Fruit fly (Drosophila melanogaster): ENCODE measurements around the gene AP-1gamma.

AP-1gamma gene

DNA sequence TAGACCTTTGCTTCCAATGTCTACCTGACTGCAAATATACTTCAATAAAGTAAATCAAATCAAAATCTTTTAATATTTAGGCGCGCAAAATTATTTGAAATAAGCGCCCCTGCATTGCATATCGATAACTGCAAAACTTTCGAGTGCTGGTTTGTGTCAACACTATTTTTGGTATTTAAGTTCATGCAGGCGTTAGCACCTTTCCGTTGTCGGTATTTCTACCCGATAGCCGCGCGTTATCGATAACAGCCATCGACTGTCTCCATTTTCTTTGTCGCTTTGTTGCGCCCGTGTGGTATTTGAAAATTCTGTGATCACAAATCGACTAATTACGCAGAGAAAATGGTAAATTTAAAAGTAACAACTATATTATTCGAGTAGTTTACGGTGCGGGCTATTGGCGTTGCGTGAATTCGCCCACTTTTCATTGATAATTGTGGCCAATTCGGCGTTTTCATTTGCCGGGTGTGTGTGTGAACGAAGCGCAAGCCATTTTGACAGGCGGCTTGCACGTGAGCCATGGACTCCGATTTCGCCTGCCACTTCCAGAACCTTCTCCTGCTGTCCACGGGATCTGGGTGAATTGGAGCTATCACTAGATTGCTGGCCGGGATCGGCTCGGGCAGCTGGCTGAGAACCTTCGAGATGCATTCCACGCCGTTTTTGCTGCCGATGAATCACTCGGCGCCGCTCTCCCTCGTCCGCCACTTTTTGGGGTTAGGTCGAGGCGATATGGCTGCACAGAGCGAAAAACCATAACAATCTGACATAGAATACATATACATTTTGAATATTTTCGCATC, 19.0 kb upstream of the AP-1gamma start, which contains the start of gene CCT2:
Gene CCT2, plus strand, starts transcription at position 260 of the 803 bp plus-strand sequence.
- TF ChIP-seq inv (GFP tag; IDR thresholded peaks at IDR 0.05; ENCODE audit: partially characterized antibody) (0 out of 2 replicates have a peak, but pooled peaks have one; percentile 30), HmgD (GFP tag; optimal IDR thresholded peaks at IDR 0.05) (peak; percentile 41), CG16813 (GFP tag; IDR thresholded peaks at IDR 0.05; ENCODE audit: partially characterized antibody) (peak; percentile 63; the same call in 2 of the 3 replicates), CG5953 (GFP tag; IDR thresholded peaks at IDR 0.05) (no peak), Opbp (GFP tag; IDR thresholded peaks at IDR 0.05; ENCODE audit: partially characterized antibody) (peak; percentile 73), yki (optimal IDR thresholded peaks at IDR 0.05) (no peak), CG7963 (GFP tag; IDR thresholded peaks at IDR 0.05; ENCODE audit: partially characterized antibody) (peak; percentile 38; the same call in 1 of the 3 replicates), gfzf (GFP tag; optimal IDR thresholded peaks at IDR 0.05) (peak; percentile 93), BEAF-32 (GFP tag; optimal IDR thresholded peaks at IDR 0.05) (peak; percentile 69), E2f2 (GFP tag; IDR thresholded peaks at IDR 0.05) (peak; percentile 97), Stat92E (GFP tag; optimal IDR thresholded peaks at IDR 0.05) (no peak), CG11560 (tag; IDR thresholded peaks at IDR 0.05) (peak; percentile 57; the same call in 2 of the 3 replicates), chinmo (GFP tag; IDR thresholded peaks at IDR 0.05; ENCODE audit: partially characterized antibody) (peak; percentile 62; the same call in 1 of the 4 replicates), ato (GFP tag; IDR thresholded peaks at IDR 0.05; ENCODE audit: partially characterized antibody) (peak; percentile 56; the same call in 1 of the 2 replicates), pzg (GFP tag; optimal IDR thresholded peaks at IDR 0.05) (peak; percentile 94), CG17829 (tag; optimal IDR thresholded peaks at IDR 0.05) (peak; percentile 27), Lhr (GFP tag; optimal IDR thresholded peaks at IDR 0.05) (peak; percentile 30), CG2712 (tag; optimal IDR thresholded peaks at IDR 0.05) (peak; percentile 10), amos (GFP tag; IDR thresholded peaks at IDR 0.05; ENCODE audit: partially characterized antibody) (peak; percentile 70), zen (tag; optimal IDR thresholded peaks at IDR 0.05) (peak; percentile 5), CG17359 (tag; optimal IDR thresholded peaks at IDR 0.05) (no peak), Hey (tag; optimal IDR thresholded peaks at IDR 0.05) (no peak), jigr1 (GFP tag; IDR thresholded peaks at IDR 0.05) (no peak), HLH4C (GFP tag; IDR thresholded peaks at IDR 0.05; ENCODE audit: partially characterized antibody) (peak; percentile 76), CG1603 (tag; optimal IDR thresholded peaks at IDR 0.05) (peak; percentile 57), stwl (tag; optimal IDR thresholded peaks at IDR 0.05) (peak; percentile 31), ase (GFP tag; IDR thresholded peaks at IDR 0.05) (no peak), CG17186 (GFP tag; optimal IDR thresholded peaks at IDR 0.05) (peak; percentile 59), bbx (GFP tag; IDR thresholded peaks at IDR 0.05; ENCODE audit: partially characterized antibody) (peak; percentile 71), hbn (GFP tag; IDR thresholded peaks at IDR 0.05; ENCODE audit: partially characterized antibody) (peak; percentile 57), nmo (GFP tag; optimal IDR thresholded peaks at IDR 0.05) (peak; percentile 6), Dll (GFP tag; IDR thresholded peaks at IDR 0.05; ENCODE audit: partially characterized antibody) (peak; percentile 67), gt (GFP tag; IDR thresholded peaks at IDR 0.05) (no peak), CG2116 (GFP tag; optimal IDR thresholded peaks at IDR 0.05) (peak; percentile 86), CG3847 (GFP tag; IDR thresholded peaks at IDR 0.05) (peak; percentile 31; the same call in 1 of the 2 replicates), Bteb2 (GFP tag; optimal IDR thresholded peaks at IDR 0.05) (no peak), ci (GFP tag; IDR thresholded peaks at IDR 0.05) (0 out of 3 replicates have a peak, but pooled peaks have one; percentile 14), Hr78 (GFP tag; optimal IDR thresholded peaks at IDR 0.05) (no peak), MESR4 (GFP tag; optimal IDR thresholded peaks at IDR 0.05) (peak; percentile 84), CG34224 (GFP tag; IDR thresholded peaks at IDR 0.05; ENCODE audit: partially characterized antibody) (peak; percentile 51; the same call in 1 of the 3 replicates), pita (GFP tag; optimal IDR thresholded peaks at IDR 0.05) (peak; percentile 50), nom (GFP tag; optimal IDR thresholded peaks at IDR 0.05) (peak; percentile 68), CG14860 (GFP tag; IDR thresholded peaks at IDR 0.05; ENCODE audit: partially characterized antibody) (peak; percentile 65; the same call in 2 of the 3 replicates), Hand (GFP tag; optimal IDR thresholded peaks at IDR 0.05) (peak; percentile 3), row (GFP tag; IDR thresholded peaks at IDR 0.05) (peak; percentile 7; the same call in 1 of the 3 replicates)
